Fruit fly (Drosophila melanogaster) whole organism, embryonic: ENCODE measurements around the gene AlaRS.

ENCODE experiments used
- CG11696 ChIP-seq: fragments of 200-800 bp; sonication (Bioruptor generic); IDR thresholded peaks from 2 replicates; pipeline ENCODE4 v1.3.6; 2022; ENCODE audit warnings: missing biosample characterization, missing genetic modification characterization
- CG13287 ChIP-seq: fragments of 200-800 bp; sonication (Bioruptor generic); IDR thresholded peaks from 2 replicates; pipeline ENCODE4 v1.3.6; 2022; ENCODE audit warnings: missing biosample characterization, missing genetic modification characterization; ENCODE audit not compliant: partially characterized antibody
- CG16779 ChIP-seq: fragments of 200-800 bp; sonication (Bioruptor generic); IDR thresholded peaks from 2 replicates; pipeline ENCODE4 v1.3.6; 2022; ENCODE audit warnings: missing biosample characterization, missing genetic modification characterization
- CG18764 ChIP-seq: fragments of 200-800 bp; sonication (Bioruptor generic); optimal IDR thresholded peaks from 3 replicates; lab custom pipeline; 2016; ENCODE audit warnings: missing biosample characterization, missing genetic modification characterization
- CG8281 ChIP-seq: fragments of 200-800 bp; sonication (Bioruptor generic); optimal IDR thresholded peaks from 2 replicates; lab custom pipeline; 2018; ENCODE audit warnings: missing biosample characterization, mild to moderate bottlenecking, missing genetic modification characterization, moderate library complexity
- CG8359 ChIP-seq: fragments of 200-800 bp; sonication (Bioruptor generic); optimal IDR thresholded peaks from 2 replicates; lab custom pipeline; 2017; ENCODE audit warnings: missing biosample characterization, mild to moderate bottlenecking, missing genetic modification characterization, borderline replicate concordance
- Dll ChIP-seq: fragments of 200-800 bp; sonication (Bioruptor generic); IDR thresholded peaks from 4 replicates; pipeline ENCODE4 v1.3.6; 2022; ENCODE audit warnings: missing biosample characterization, missing genetic modification characterization; ENCODE audit not compliant: partially characterized antibody
- Sin3A ChIP-seq: fragments of >200 bp; optimal IDR thresholded peaks from 2 replicates; lab custom pipeline; 2018
- az2 ChIP-seq: fragments of 200-800 bp; sonication (Bioruptor generic); optimal IDR thresholded peaks from 3 replicates; lab custom pipeline; 2016; ENCODE audit warnings: missing biosample characterization, missing genetic modification characterization
- pfk ChIP-seq: fragments of 200-800 bp; sonication (Bioruptor generic); optimal IDR thresholded peaks from 2 replicates; lab custom pipeline; 2018; ENCODE audit warnings: missing biosample characterization, mild to moderate bottlenecking, missing genetic modification characterization, moderate library complexity
- rib ChIP-seq: fragments of 200-800 bp; sonication (Bioruptor generic); IDR thresholded peaks from 2 replicates; pipeline ENCODE4 v1.3.6; 2022; ENCODE audit warnings: missing biosample characterization, missing genetic modification characterization
- sim ChIP-seq: fragments of 200-800 bp; sonication (Bioruptor generic); IDR thresholded peaks from 2 replicates; pipeline ENCODE4 v1.3.6; 2022; ENCODE audit warnings: missing biosample characterization, missing genetic modification characterization

DNA sequence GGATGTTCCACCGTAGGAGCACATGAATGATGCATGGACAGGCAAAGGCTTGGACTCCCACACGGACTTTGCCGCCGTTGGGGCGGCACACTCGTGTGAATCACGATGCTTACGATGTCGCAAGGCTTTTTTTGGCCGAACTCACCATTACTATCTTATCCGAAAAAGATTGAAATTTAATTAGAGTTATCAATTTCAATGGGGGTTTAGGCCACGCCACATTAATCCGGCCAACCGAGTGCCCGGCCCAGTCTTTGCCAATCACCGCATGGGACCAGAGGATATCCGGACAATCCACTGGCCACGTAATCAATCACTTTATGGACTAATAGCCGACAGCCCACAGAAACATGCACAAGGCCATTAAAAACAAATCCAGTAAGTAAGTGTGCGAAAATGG, 9.3 kb downstream of the AlaRS start:
- TF ChIP-seq Sin3A (lab: Kevin White, UChicago) = no peak
- TF ChIP-seq az2 (GFP tag; lab: Kevin White, UChicago) = no peak
- no peak for TF ChIP-seq CG16779
- no peak for TF ChIP-seq CG8281 (tag; lab: Kevin White, UChicago)
- no peak for TF ChIP-seq Dll (GFP tag; lab: Robert Waterston, UW)
- TF ChIP-seq sim = no peak
- no peak for TF ChIP-seq rib
- no peak for TF ChIP-seq CG8359 (GFP tag; lab: Kevin White, UChicago)
- TF ChIP-seq CG13287 = no peak
- TF ChIP-seq CG18764 (GFP tag; lab: Kevin White, UChicago) = no peak
- no peak for TF ChIP-seq CG11696
- no peak for TF ChIP-seq pfk (GFP tag; lab: Kevin White, UChicago)
